Fruit fly (Drosophila melanogaster) whole organism, embryonic: ENCODE results near the gene CG13699.

Source experiments
- Abd-B ChIP-seq: fragments of 200-800 bp; sonication (Bioruptor generic); optimal IDR thresholded peaks from 2 replicates; lab custom pipeline; 2018; ENCODE audit warnings: missing biosample characterization, mild to moderate bottlenecking, missing genetic modification characterization, moderate library complexity
- Adf1 ChIP-seq: fragments of 200-800 bp; sonication (Bioruptor generic); IDR thresholded peaks from 2 replicates; pipeline ENCODE4 v1.3.6; 2022; ENCODE audit warnings: missing biosample characterization, missing genetic modification characterization
- Blimp-1 ChIP-seq: fragments of 200-800 bp; sonication (Bioruptor generic); optimal IDR thresholded peaks from 3 replicates; lab custom pipeline; 2018; ENCODE audit warnings: missing biosample characterization, missing genetic modification characterization, mild to moderate bottlenecking, moderate library complexity, missing genetic modification reagents
- Bteb2 ChIP-seq: fragments of 200-800 bp; sonication (Bioruptor generic); optimal IDR thresholded peaks from 2 replicates; lab custom pipeline; 2016; ENCODE audit warnings: missing biosample characterization, missing genetic modification characterization
- CG1024 ChIP-seq: fragments of 200-800 bp; sonication (Bioruptor generic); IDR thresholded peaks from 2 replicates; pipeline ENCODE4 v1.3.6; 2022; ENCODE audit warnings: missing biosample characterization, missing genetic modification characterization
- CG10654 ChIP-seq: fragments of 200-800 bp; sonication (Bioruptor generic); optimal IDR thresholded peaks from 2 replicates; lab custom pipeline; 2016; ENCODE audit warnings: missing biosample characterization, missing genetic modification characterization
- CG11560 ChIP-seq: fragments of 200-800 bp; sonication (Bioruptor generic); IDR thresholded peaks from 3 replicates; pipeline ENCODE4 v1.3.6; 2022; ENCODE audit warnings: missing biosample characterization, missing genetic modification characterization
- CG1233 ChIP-seq: fragments of 200-800 bp; sonication (Bioruptor generic); optimal IDR thresholded peaks from 4 replicates; lab custom pipeline; 2018; ENCODE audit warnings: missing biosample characterization, mild to moderate bottlenecking, missing genetic modification characterization
- CG12391 ChIP-seq: fragments of 200-800 bp; sonication (Bioruptor generic); optimal IDR thresholded peaks from 3 replicates; lab custom pipeline; 2018; ENCODE audit warnings: missing biosample characterization, mild to moderate bottlenecking, missing genetic modification characterization, moderate library complexity
- CG12942 ChIP-seq: fragments of 200-800 bp; sonication (Bioruptor generic); optimal IDR thresholded peaks from 3 replicates; lab custom pipeline; 2016; ENCODE audit warnings: missing biosample characterization, missing genetic modification characterization
- CG13287 ChIP-seq: fragments of 200-800 bp; sonication (Bioruptor generic); IDR thresholded peaks from 2 replicates; pipeline ENCODE4 v1.3.6; 2022; ENCODE audit warnings: missing biosample characterization, missing genetic modification characterization; ENCODE audit not compliant: partially characterized antibody
- CG14050 ChIP-seq: fragments of 200-800 bp; sonication (Bioruptor generic); IDR thresholded peaks from 3 replicates; pipeline ENCODE4 v1.3.6; 2022; ENCODE audit warnings: missing biosample characterization, missing genetic modification characterization
- CG1603 ChIP-seq: fragments of 200-800 bp; sonication (Bioruptor generic); optimal IDR thresholded peaks from 2 replicates; lab custom pipeline; 2019; ENCODE audit warnings: missing biosample characterization, mild to moderate bottlenecking, missing genetic modification characterization, moderate library complexity
- CG16863 ChIP-seq: fragments of 200-800 bp; sonication (Bioruptor generic); optimal IDR thresholded peaks from 3 replicates; lab custom pipeline; 2016; ENCODE audit warnings: missing biosample characterization, missing genetic modification characterization
- CG17359 ChIP-seq: fragments of 200-800 bp; sonication (Bioruptor generic); optimal IDR thresholded peaks from 3 replicates; lab custom pipeline; 2018; ENCODE audit warnings: missing biosample characterization, mild to moderate bottlenecking, missing genetic modification characterization, moderate library complexity
- CG1792 ChIP-seq: fragments of 200-800 bp; sonication (Bioruptor generic); optimal IDR thresholded peaks from 2 replicates; lab custom pipeline; 2016; ENCODE audit warnings: missing biosample characterization, missing genetic modification characterization
- CG18011 ChIP-seq: fragments of 200-800 bp; sonication (Bioruptor generic); optimal IDR thresholded peaks from 2 replicates; lab custom pipeline; 2017; ENCODE audit warnings: missing biosample characterization, missing genetic modification characterization, mild to moderate bottlenecking, moderate library complexity, missing genotype
- CG18262 ChIP-seq: fragments of 200-800 bp; optimal IDR thresholded peaks from 3 replicates; lab custom pipeline; 2019; ENCODE audit warnings: missing biosample characterization, mild to moderate bottlenecking, missing genetic modification characterization, moderate library complexity
- CG2120 ChIP-seq: fragments of 200-800 bp; sonication (Bioruptor generic); optimal IDR thresholded peaks from 3 replicates; lab custom pipeline; 2016; ENCODE audit warnings: missing biosample characterization, missing genetic modification characterization
- CG31365 ChIP-seq: fragments of 200-800 bp; sonication (Bioruptor generic); optimal IDR thresholded peaks from 2 replicates; lab custom pipeline; 2018; ENCODE audit warnings: missing biosample characterization, mild to moderate bottlenecking, missing genetic modification characterization
- CG32532 ChIP-seq: fragments of 200-800 bp; sonication (Bioruptor generic); IDR thresholded peaks from 2 replicates; pipeline ENCODE4 v1.3.6; 2022; ENCODE audit warnings: missing biosample characterization, missing genetic modification characterization
- CG3995 ChIP-seq: fragments of 200-800 bp; sonication (Bioruptor generic); optimal IDR thresholded peaks from 3 replicates; lab custom pipeline; 2016; ENCODE audit warnings: missing biosample characterization, missing genetic modification characterization
- CG8089 ChIP-seq: fragments of 200-800 bp; sonication (Bioruptor generic); optimal IDR thresholded peaks from 3 replicates; lab custom pipeline; 2016; ENCODE audit warnings: missing biosample characterization, missing genetic modification characterization
- CG8281 ChIP-seq: fragments of 200-800 bp; sonication (Bioruptor generic); optimal IDR thresholded peaks from 2 replicates; lab custom pipeline; 2018; ENCODE audit warnings: missing biosample characterization, mild to moderate bottlenecking, missing genetic modification characterization, moderate library complexity
- CG8924 ChIP-seq: fragments of 200-800 bp; optimal IDR thresholded peaks from 3 replicates; lab custom pipeline; 2019; ENCODE audit warnings: missing biosample characterization, mild to moderate bottlenecking, missing genetic modification characterization, moderate library complexity
- HLHmδ ChIP-seq: fragments of 200-800 bp; sonication (Bioruptor generic); optimal IDR thresholded peaks from 2 replicates; lab custom pipeline; 2018; ENCODE audit warnings: missing biosample characterization, mild to moderate bottlenecking, missing genetic modification characterization, moderate library complexity
- Hey ChIP-seq: fragments of 200-800 bp; sonication (Bioruptor generic); optimal IDR thresholded peaks from 3 replicates; lab custom pipeline; 2018; ENCODE audit warnings: missing biosample characterization, mild to moderate bottlenecking, missing genetic modification characterization
- Optix ChIP-seq: fragments of 200-800 bp; sonication (Bioruptor generic); IDR thresholded peaks from 3 replicates; pipeline ENCODE4 v1.3.6; 2022; ENCODE audit warnings: missing biosample characterization, missing genetic modification characterization
- Ptx1 ChIP-seq: fragments of 200-800 bp; sonication (Bioruptor generic); IDR thresholded peaks from 2 replicates; pipeline ENCODE4 v1.3.6; 2022; ENCODE audit warnings: missing biosample characterization, missing genetic modification characterization
- Stat92E ChIP-seq, 3 experiments: fragments of >200 bp in 2 of 3; fragments of 200-800 bp in 1 of 3; sonication (Bioruptor generic) in 1 of 3; optimal IDR thresholded peaks; 2 replicates each; lab custom pipeline; 2017 to 2019; ENCODE audit warnings: missing biosample characterization in 3 of 3, missing genetic modification characterization in 3 of 3, mild to moderate bottlenecking in 1 of 3, moderate library complexity in 1 of 3
- aop ChIP-seq: fragments of 200-800 bp; sonication (Bioruptor generic); IDR thresholded peaks from 2 replicates; pipeline ENCODE4 v1.3.6; 2022; ENCODE audit warnings: missing biosample characterization, missing genetic modification characterization
- ara ChIP-seq: fragments of 200-800 bp; sonication (Bioruptor generic); IDR thresholded peaks from 2 replicates; pipeline ENCODE4 v1.3.6; 2022; ENCODE audit warnings: missing biosample characterization, missing genetic modification characterization
- bsh ChIP-seq, 2 experiments: fragments of 200-800 bp; sonication (Bioruptor generic); optimal IDR thresholded peaks; 2 replicates each; lab custom pipeline; 2017 to 2018; ENCODE audit warnings: mild to moderate bottlenecking in 2 of 2, missing biosample characterization in 2 of 2, missing genetic modification characterization in 2 of 2, moderate library complexity in 1 of 2
- chif ChIP-seq, 2 experiments: fragments of 200-800 bp; sonication (Bioruptor generic); optimal IDR thresholded peaks; 3 replicates each; lab custom pipeline; 2016; ENCODE audit warnings: missing biosample characterization in 2 of 2, missing genetic modification characterization in 2 of 2
- croc ChIP-seq: fragments of 200-800 bp; sonication (Bioruptor generic); conservative IDR thresholded peaks from 3 replicates; pipeline ENCODE4 v1.3.6; 2022; ENCODE audit warnings: missing biosample characterization, missing genetic modification characterization
- crp ChIP-seq, 2 experiments: fragments of 200-800 bp; sonication (Bioruptor generic); optimal IDR thresholded peaks; 2 replicates in 1 of 2; 3 replicates in 1 of 2; lab custom pipeline; 2017; ENCODE audit warnings: missing biosample characterization in 2 of 2, missing genetic modification characterization in 2 of 2, mild to moderate bottlenecking in 1 of 2, moderate library complexity in 1 of 2
- dan ChIP-seq: fragments of 200-800 bp; sonication (Bioruptor generic); IDR thresholded peaks from 2 replicates; pipeline ENCODE4 v1.3.6; 2022; ENCODE audit warnings: missing biosample characterization, missing genetic modification characterization
- danr ChIP-seq: fragments of 200-800 bp; sonication (Bioruptor generic); IDR thresholded peaks from 2 replicates; pipeline ENCODE4 v1.3.6; 2022; ENCODE audit warnings: missing biosample characterization, missing genetic modification characterization
- fd3F ChIP-seq: fragments of 200-800 bp; sonication (Bioruptor generic); optimal IDR thresholded peaks from 2 replicates; lab custom pipeline; 2018; ENCODE audit warnings: missing biosample characterization, mild to moderate bottlenecking, missing genetic modification characterization, moderate library complexity
- her ChIP-seq: fragments of 200-800 bp; sonication (Bioruptor generic); optimal IDR thresholded peaks from 2 replicates; lab custom pipeline; 2016; ENCODE audit warnings: missing biosample characterization, missing genetic modification characterization
- luna ChIP-seq: fragments of 200-800 bp; sonication (Bioruptor generic); optimal IDR thresholded peaks from 2 replicates; lab custom pipeline; 2016; ENCODE audit warnings: missing biosample characterization, missing genetic modification characterization
- nerfin-2 ChIP-seq: fragments of 200-800 bp; sonication (Bioruptor generic); IDR thresholded peaks from 2 replicates; pipeline ENCODE4 v1.3.6; 2022; ENCODE audit warnings: missing biosample characterization, missing genetic modification characterization; ENCODE audit not compliant: partially characterized antibody
- nom ChIP-seq: fragments of 200-800 bp; sonication (Bioruptor generic); optimal IDR thresholded peaks from 2 replicates; lab custom pipeline; 2017; ENCODE audit warnings: missing biosample characterization, missing genetic modification characterization, mild to moderate bottlenecking, moderate library complexity, missing genetic modification reagents
- org-1 ChIP-seq: fragments of 200-800 bp; sonication (Bioruptor generic); optimal IDR thresholded peaks from 2 replicates; lab custom pipeline; 2017; ENCODE audit warnings: missing biosample characterization, missing genetic modification characterization
- pum ChIP-seq: fragments of 200-800 bp; sonication (Bioruptor generic); optimal IDR thresholded peaks from 2 replicates; lab custom pipeline; 2016; ENCODE audit warnings: missing biosample characterization, missing genetic modification characterization
- schlank ChIP-seq: fragments of 200-800 bp; sonication (Bioruptor generic); optimal IDR thresholded peaks from 2 replicates; lab custom pipeline; 2018; ENCODE audit warnings: missing biosample characterization, mild to moderate bottlenecking, missing genetic modification characterization
- sens-2 ChIP-seq: fragments of 200-800 bp; sonication (Bioruptor generic); IDR thresholded peaks from 2 replicates; pipeline ENCODE4 v1.3.6; 2022; ENCODE audit warnings: missing biosample characterization, missing genetic modification characterization
- sim ChIP-seq: fragments of 200-800 bp; sonication (Bioruptor generic); IDR thresholded peaks from 2 replicates; pipeline ENCODE4 v1.3.6; 2022; ENCODE audit warnings: missing biosample characterization, missing genetic modification characterization
- sisA ChIP-seq: fragments of 200-800 bp; sonication (Bioruptor generic); IDR thresholded peaks from 2 replicates; pipeline ENCODE4 v1.3.6; 2022; ENCODE audit warnings: missing biosample characterization, missing genetic modification characterization
- tgo ChIP-seq: fragments of 200-800 bp; sonication (Bioruptor generic); IDR thresholded peaks from 3 replicates; pipeline ENCODE4 v1.3.6; 2022; ENCODE audit warnings: missing biosample characterization, missing genetic modification characterization
- vvl ChIP-seq: fragments of 200-800 bp; sonication (Bioruptor generic); IDR thresholded peaks from 2 replicates; pipeline ENCODE4 v1.3.6; 2022; ENCODE audit warnings: missing biosample characterization, missing genetic modification characterization

CG13699 gene

DNA sequence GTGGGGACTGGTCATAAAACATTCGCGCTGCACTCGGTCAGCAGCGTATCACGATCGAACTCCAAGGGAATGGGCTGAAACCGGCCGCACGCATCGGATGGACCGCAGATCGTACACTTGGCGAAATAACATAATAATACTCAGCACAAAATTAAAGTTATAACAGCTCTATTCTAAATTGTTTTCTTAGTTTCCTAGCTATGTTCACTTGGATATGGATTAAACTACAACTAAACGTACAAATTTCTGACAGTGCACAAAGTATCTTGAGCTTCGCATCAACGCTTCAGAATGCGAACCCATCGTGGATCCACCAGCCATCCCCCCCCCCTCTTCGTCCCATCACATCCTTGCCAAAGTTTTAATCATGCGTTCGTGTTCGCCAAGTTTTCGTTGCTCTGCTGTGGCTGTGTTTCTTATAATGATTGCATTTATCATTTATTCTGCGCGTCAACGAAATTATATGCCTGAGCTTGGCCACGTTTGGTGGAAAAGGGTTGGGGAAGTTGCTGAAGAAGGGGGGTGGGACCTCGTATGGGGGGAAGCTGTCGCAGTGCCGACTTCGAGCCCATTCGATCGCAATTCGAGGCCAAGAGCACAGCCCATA, 32.8 kb upstream of the CG13699 start (continued):
- no peak for TF ChIP-seq crp (GFP tag; optimal IDR thresholded peaks at IDR 0.05; lab: Kevin White, UChicago)
- TF ChIP-seq pum (GFP tag; lab: Kevin White, UChicago): no peak
- TF ChIP-seq sisA (GFP tag; lab: Robert Waterston, UW): no peak
- TF ChIP-seq Ptx1 (GFP tag; lab: Robert Waterston, UW): no peak
- TF ChIP-seq Abd-B (GFP tag; lab: Kevin White, UChicago): no peak
- no peak for TF ChIP-seq CG3995 (GFP tag; lab: Kevin White, UChicago)
- no peak for TF ChIP-seq CG13287
- TF ChIP-seq CG16863 (GFP tag; lab: Kevin White, UChicago): no peak
- no peak for TF ChIP-seq Hey (tag; lab: Kevin White, UChicago)
- no peak for TF ChIP-seq dan (GFP tag; lab: Robert Waterston, UW)
- TF ChIP-seq ara (GFP tag; lab: Robert Waterston, UW): no peak
- no peak for TF ChIP-seq CG8924
- peak; percentile 17 to 74 for TF ChIP-seq bsh (GFP tag; optimal IDR thresholded peaks at IDR 0.05; lab: Kevin White, UChicago)
- no peak for TF ChIP-seq sens-2 (GFP tag; lab: Robert Waterston, UW)
- TF ChIP-seq sim (GFP tag; lab: Robert Waterston, UW): no peak
- TF ChIP-seq CG17359 (tag; lab: Kevin White, UChicago): peak; percentile 2
- no peak for TF ChIP-seq fd3F (GFP tag; lab: Kevin White, UChicago)
- TF ChIP-seq CG18262 (tag; lab: Kevin White, UChicago): no peak
- TF ChIP-seq CG32532: no peak
- TF ChIP-seq Blimp-1 (GFP tag; lab: Kevin White, UChicago): peak; percentile 18
- TF ChIP-seq CG8281 (tag; lab: Kevin White, UChicago): no peak
- no peak for TF ChIP-seq CG1024 (GFP tag; lab: Robert Waterston, UW)
- TF ChIP-seq CG1233 (GFP tag; lab: Kevin White, UChicago): no peak
- no peak for TF ChIP-seq CG11560 (tag; lab: Robert Waterston, UW)
- TF ChIP-seq CG1792: no peak
- no peak for TF ChIP-seq HLHmδ (GFP tag; lab: Kevin White, UChicago)
- TF ChIP-seq Adf1: no peak
- TF ChIP-seq CG10654 (GFP tag; lab: Kevin White, UChicago): no peak
- TF ChIP-seq CG31365: no peak
- TF ChIP-seq org-1 (GFP tag; lab: Kevin White, UChicago): no peak
- TF ChIP-seq CG18011 (GFP tag; lab: Kevin White, UChicago): no peak
- TF ChIP-seq CG8089 (GFP tag; lab: Kevin White, UChicago): no peak
- TF ChIP-seq chif (GFP tag; optimal IDR thresholded peaks at IDR 0.05; lab: Kevin White, UChicago): no peak
- 0 out of 2 replicates have a peak, but pooled peaks have one; percentile 29 for TF ChIP-seq nerfin-2
- no peak for TF ChIP-seq CG14050 (GFP tag; lab: Robert Waterston, UW)
- no peak for TF ChIP-seq CG2120 (GFP tag; lab: Kevin White, UChicago)
- peak; percentile 68 for TF ChIP-seq nom (GFP tag; lab: Kevin White, UChicago)
- TF ChIP-seq CG12391 (tag; lab: Kevin White, UChicago): no peak
- TF ChIP-seq vvl: no peak
- no peak for TF ChIP-seq CG12942 (GFP tag; lab: Kevin White, UChicago)
- no peak for TF ChIP-seq her (GFP tag; lab: Kevin White, UChicago)
- TF ChIP-seq schlank: no peak
- no peak for TF ChIP-seq tgo (GFP tag; lab: Robert Waterston, UW)
- no peak for TF ChIP-seq Optix (GFP tag; lab: Robert Waterston, UW)
- TF ChIP-seq Stat92E (GFP tag; optimal IDR thresholded peaks at IDR 0.05; lab: Kevin White, UChicago): no peak
- no peak for TF ChIP-seq luna (GFP tag; lab: Kevin White, UChicago)
- no peak for TF ChIP-seq croc (GFP tag; lab: Robert Waterston, UW)
- TF ChIP-seq aop: no peak
- TF ChIP-seq Bteb2 (GFP tag; lab: Kevin White, UChicago): no peak
- TF ChIP-seq CG1603 (tag; lab: Kevin White, UChicago): peak; percentile 1
- TF ChIP-seq danr (GFP tag; lab: Robert Waterston, UW): no peak
